Worm (Caenorhabditis elegans): ENCODE measurements around the gene tag-124.

tag-124 gene

ce11 chrII:9611347-9611923 lies 20.3 kb downstream of the tag-124 start, which contains the start of the genes T15H9.5 and T15H9.4:
Gene T15H9.5, minus strand, starts transcription at chrII:9611447.
Gene T15H9.4, plus strand, starts transcription at chrII:9611873.
- TF ChIP-seq nhr-111 (GFP tag; optimal IDR thresholded peaks at IDR 0.05): no peak

- TF ChIP-seq lir-3 (tag; optimal IDR thresholded peaks at IDR 0.05): no peak
- TF ChIP-seq zfp-2 (tag; optimal IDR thresholded peaks at IDR 0.05): no peak
- TF ChIP-seq fos-1 (tag; optimal IDR thresholded peaks at IDR 0.05): no peak
- no peak for TF ChIP-seq hmg-1.1 (GFP tag; IDR thresholded peaks at IDR 0.05)
- TF ChIP-seq hif-1 (tag; optimal IDR thresholded peaks at IDR 0.05): no peak
- TF ChIP-seq ceh-44 (GFP tag; IDR thresholded peaks at IDR 0.05): no peak
- no peak for TF ChIP-seq ctbp-1 (GFP tag; IDR thresholded peaks at IDR 0.05)
- no peak for TF ChIP-seq tra-1 (GFP tag; IDR thresholded peaks at IDR 0.05)
- TF ChIP-seq F49E8.2 (tag; optimal IDR thresholded peaks at IDR 0.05; ENCODE audit: borderline replicate concordance): no peak
- TF ChIP-seq unc-130 (GFP tag; optimal IDR thresholded peaks at IDR 0.05): no peak
- no peak for TF ChIP-seq zag-1 (tag; optimal IDR thresholded peaks at IDR 0.05)
- TF ChIP-seq vab-7 (GFP tag; IDR thresholded peaks at IDR 0.05): no peak
- TF ChIP-seq sdz-12 (GFP tag; optimal IDR thresholded peaks at IDR 0.05): no peak
Observed at ce11 chrII:9614728-9615127, 23.6 kb downstream of the tag-124 start, which contains the start of gene hlh-6. Gene hlh-6, minus strand, starts transcription at chrII:9614828.

- TF ChIP-seq mep-1 (tag; optimal IDR thresholded peaks at IDR 0.05) (peak; percentile 31), nhr-237 (tag; optimal IDR thresholded peaks at IDR 0.05) (peak; percentile 10), ceh-62 (tag; optimal IDR thresholded peaks at IDR 0.05) (no peak), nhr-6 (tag; optimal IDR thresholded peaks at IDR 0.05) (no peak), nhr-102 (tag; optimal IDR thresholded peaks at IDR 0.05) (peak; percentile 18), hlh-11 (tag; optimal IDR thresholded peaks at IDR 0.05) (peak; percentile 17), nhr-41 (GFP tag; IDR thresholded peaks at IDR 0.05) (no peak), ceh-28 (tag; optimal IDR thresholded peaks at IDR 0.05) (peak; percentile 67), mxl-2 (GFP tag; conservative IDR thresholded peaks at IDR 0.05) (no peak), lim-7 (GFP tag; IDR thresholded peaks at IDR 0.05) (0 out of 2 replicates have a peak, but pooled peaks have one; percentile 42), mes-2 (tag; optimal IDR thresholded peaks at IDR 0.05; ENCODE audit: poor library complexity, severe bottlenecking) (peak; percentile 64), Y48G9A.11 (GFP tag; IDR thresholded peaks at IDR 0.05) (0 out of 2 replicates have a peak, but pooled peaks have one; percentile 27), ztf-7 (tag; optimal IDR thresholded peaks at IDR 0.05) (no peak), cey-2 (tag; optimal IDR thresholded peaks at IDR 0.05; ENCODE audit: borderline replicate concordance, insufficient read depth) (no peak), attf-4 (tag; optimal IDR thresholded peaks at IDR 0.05) (no peak), daf-8 (GFP tag; IDR thresholded peaks at IDR 0.05) (no peak), nhr-25 (tag; optimal IDR thresholded peaks at IDR 0.05; ENCODE audit: borderline replicate concordance, insufficient read depth) (peak; percentile 20), madf-9 (GFP tag; conservative IDR thresholded peaks at IDR 0.05) (0 out of 2 replicates have a peak, but pooled peaks have one; percentile 4), Y105C5A.15 (GFP tag; IDR thresholded peaks at IDR 0.05) (no peak), ceh-32 (tag; optimal IDR thresholded peaks at IDR 0.05; ENCODE audit: poor library complexity) (no peak), nhr-28 (tag; optimal IDR thresholded peaks at IDR 0.05) (no peak), unc-130 (GFP tag; optimal IDR thresholded peaks at IDR 0.05) (no peak), gei-8 (GFP tag; optimal IDR thresholded peaks at IDR 0.05) (no peak), mdl-1 (tag; optimal IDR thresholded peaks at IDR 0.05) (no peak), R02D3.7 (tag; optimal IDR thresholded peaks at IDR 0.05) (no peak), ceh-44 (GFP tag; IDR thresholded peaks at IDR 0.05) (no peak), aha-1 (tag) (peak; percentile 75), dmd-9 (GFP tag; IDR thresholded peaks at IDR 0.05) (no peak), hif-1 (tag; optimal IDR thresholded peaks at IDR 0.05) (peak in 1 of 2 experiments; percentile 18), hmg-1.1 (GFP tag; IDR thresholded peaks at IDR 0.05) (peak; percentile 14; the same call in 1 of the 2 replicates), nhr-11 (tag; optimal IDR thresholded peaks at IDR 0.05) (no peak), spr-3 (GFP tag; optimal IDR thresholded peaks at IDR 0.05) (no peak), nhr-10 (tag; optimal IDR thresholded peaks at IDR 0.05) (no peak), lin-38 (GFP tag; IDR thresholded peaks at IDR 0.05) (0 out of 2 replicates have a peak, but pooled peaks have one; percentile 33)
Observed at ce11 chrII:9617039-9617901, 26.2 kb downstream of the tag-124 start, which contains the start of gene hal-3. Gene hal-3, minus strand, starts transcription at chrII:9617125.

All from whole organism, L4 larva.